Fruit fly (Drosophila melanogaster) whole organism, embryonic: ENCODE results near the gene ATPsyngamma.

ENCODE experiments used
- Adf1 ChIP-seq: fragments of 200-800 bp; sonication (Bioruptor generic); IDR thresholded peaks from 2 replicates; pipeline ENCODE4 v1.3.6; 2022; ENCODE audit warnings: missing biosample characterization, missing genetic modification characterization
- Antp ChIP-seq: fragments of 200-800 bp; sonication (Bioruptor generic); optimal IDR thresholded peaks from 3 replicates; lab custom pipeline; 2016; ENCODE audit warnings: missing biosample characterization, missing genetic modification characterization
- CG11085 ChIP-seq: fragments of 200-800 bp; sonication (Bioruptor generic); IDR thresholded peaks from 2 replicates; pipeline ENCODE4 v1.3.6; 2022; ENCODE audit warnings: missing biosample characterization, missing genetic modification characterization
- CG12104 ChIP-seq: fragments of 200-800 bp; sonication (Bioruptor generic); optimal IDR thresholded peaks from 3 replicates; lab custom pipeline; 2016; ENCODE audit warnings: missing biosample characterization, missing genetic modification characterization
- CG1233 ChIP-seq: fragments of 200-800 bp; sonication (Bioruptor generic); optimal IDR thresholded peaks from 4 replicates; lab custom pipeline; 2018; ENCODE audit warnings: missing biosample characterization, mild to moderate bottlenecking, missing genetic modification characterization
- CG12659 ChIP-seq: fragments of 200-800 bp; sonication (Bioruptor generic); optimal IDR thresholded peaks from 3 replicates; lab custom pipeline; 2017; ENCODE audit warnings: mild to moderate bottlenecking, missing biosample characterization, missing genetic modification reagents, missing genetic modification characterization
- CG13775 ChIP-seq: fragments of 200-800 bp; sonication (Bioruptor generic); optimal IDR thresholded peaks from 3 replicates; lab custom pipeline; 2017; ENCODE audit warnings: missing biosample characterization, mild to moderate bottlenecking, missing genetic modification characterization
- CG14441 ChIP-seq: fragments of 200-800 bp; sonication (Bioruptor generic); IDR thresholded peaks from 2 replicates; pipeline ENCODE4 v1.3.6; 2022; ENCODE audit warnings: missing biosample characterization, missing genetic modification characterization
- CG15269 ChIP-seq: fragments of 200-800 bp; sonication (Bioruptor generic); optimal IDR thresholded peaks from 2 replicates; lab custom pipeline; 2018; ENCODE audit warnings: missing biosample characterization, mild to moderate bottlenecking, missing genetic modification characterization, moderate library complexity
- CG1603 ChIP-seq: fragments of 200-800 bp; sonication (Bioruptor generic); optimal IDR thresholded peaks from 2 replicates; lab custom pipeline; 2019; ENCODE audit warnings: missing biosample characterization, mild to moderate bottlenecking, missing genetic modification characterization, moderate library complexity
- CG16813 ChIP-seq: fragments of 200-800 bp; sonication (Bioruptor generic); IDR thresholded peaks from 3 replicates; pipeline ENCODE4 v1.3.6; 2022; ENCODE audit warnings: missing biosample characterization, missing genetic modification characterization; ENCODE audit not compliant: partially characterized antibody
- CG17186 ChIP-seq: fragments of 200-800 bp; sonication (Bioruptor generic); optimal IDR thresholded peaks from 3 replicates; lab custom pipeline; 2017; ENCODE audit warnings: missing biosample characterization, missing genetic modification reagents, missing genetic modification characterization
- CG1792 ChIP-seq: fragments of 200-800 bp; sonication (Bioruptor generic); optimal IDR thresholded peaks from 2 replicates; lab custom pipeline; 2016; ENCODE audit warnings: missing biosample characterization, missing genetic modification characterization
- CG2199 ChIP-seq: fragments of 200-800 bp; sonication (Bioruptor generic); IDR thresholded peaks from 3 replicates; pipeline ENCODE4 v1.3.6; 2022; ENCODE audit warnings: missing biosample characterization, missing genetic modification characterization
- CG31441 ChIP-seq: fragments of 200-800 bp; sonication (Bioruptor generic); IDR thresholded peaks from 2 replicates; pipeline ENCODE4 v1.3.6; 2022; ENCODE audit warnings: missing biosample characterization, missing genetic modification characterization
- CG33557 ChIP-seq: fragments of 200-800 bp; sonication (Bioruptor generic); optimal IDR thresholded peaks from 2 replicates; lab custom pipeline; 2019; ENCODE audit warnings: missing biosample characterization, mild to moderate bottlenecking, missing genetic modification characterization, moderate library complexity
- CG8290 ChIP-seq, 3 experiments: fragments of 200-800 bp; sonication (Bioruptor generic); optimal IDR thresholded peaks; 2 replicates each; lab custom pipeline; 2016 to 2019; ENCODE audit warnings: missing biosample characterization in 3 of 3, missing genetic modification characterization in 3 of 3, mild to moderate bottlenecking in 2 of 3, moderate library complexity in 1 of 3
- CG8359 ChIP-seq: fragments of 200-800 bp; sonication (Bioruptor generic); optimal IDR thresholded peaks from 2 replicates; lab custom pipeline; 2017; ENCODE audit warnings: missing biosample characterization, mild to moderate bottlenecking, missing genetic modification characterization, borderline replicate concordance
- Dbx ChIP-seq: fragments of 200-800 bp; sonication (Bioruptor generic); IDR thresholded peaks from 3 replicates; pipeline ENCODE4 v1.3.6; 2022; ENCODE audit warnings: missing biosample characterization, missing genetic modification characterization
- Gsc ChIP-seq: fragments of 200-800 bp; sonication (Bioruptor generic); IDR thresholded peaks from 2 replicates; pipeline ENCODE4 v1.3.6; 2022; ENCODE audit warnings: missing biosample characterization, missing genetic modification characterization
- HLH3B ChIP-seq: fragments of 200-800 bp; sonication (Bioruptor generic); IDR thresholded peaks from 2 replicates; pipeline ENCODE4 v1.3.6; 2022; ENCODE audit warnings: missing biosample characterization, missing genetic modification characterization
- Hand ChIP-seq: fragments of 200-800 bp; sonication (Bioruptor generic); optimal IDR thresholded peaks from 2 replicates; lab custom pipeline; 2017; ENCODE audit warnings: mild to moderate bottlenecking, missing biosample characterization, missing genetic modification reagents, missing genetic modification characterization
- Hr39 ChIP-seq: fragments of >200 bp; optimal IDR thresholded peaks from 2 replicates; lab custom pipeline; 2017
- Mes4 ChIP-seq: fragments of 200-800 bp; sonication (Bioruptor generic); optimal IDR thresholded peaks from 2 replicates; lab custom pipeline; 2016; ENCODE audit warnings: missing biosample characterization, missing genetic modification characterization
- Nf-YA ChIP-seq: fragments of 200-800 bp; sonication (Bioruptor generic); IDR thresholded peaks from 2 replicates; pipeline ENCODE4 v1.3.6; 2022; ENCODE audit warnings: missing biosample characterization, missing genetic modification characterization
- Nf-YC ChIP-seq: fragments of 200-800 bp; optimal IDR thresholded peaks from 3 replicates; lab custom pipeline; 2019; ENCODE audit warnings: missing biosample characterization, mild to moderate bottlenecking, missing genetic modification characterization, moderate library complexity
- NfI ChIP-seq: fragments of 200-800 bp; sonication (Bioruptor generic); optimal IDR thresholded peaks from 3 replicates; lab custom pipeline; 2018; ENCODE audit warnings: missing biosample characterization, mild to moderate bottlenecking, missing genetic modification characterization, moderate library complexity
- Oaz ChIP-seq: fragments of 200-800 bp; sonication (Bioruptor generic); IDR thresholded peaks from 2 replicates; pipeline ENCODE4 v1.3.6; 2022; ENCODE audit warnings: missing biosample characterization, missing genetic modification characterization
- TFAM ChIP-seq: fragments of 200-800 bp; sonication (Bioruptor generic); optimal IDR thresholded peaks from 2 replicates; lab custom pipeline; 2017; ENCODE audit warnings: missing biosample characterization, missing genetic modification characterization, inconsistent platforms
- amos ChIP-seq: fragments of 200-800 bp; sonication (Bioruptor generic); IDR thresholded peaks from 2 replicates; pipeline ENCODE4 v1.3.6; 2022; ENCODE audit warnings: missing biosample characterization, missing genetic modification characterization; ENCODE audit not compliant: partially characterized antibody
- ash1 ChIP-seq: fragments of 200-800 bp; sonication (Bioruptor generic); optimal IDR thresholded peaks from 2 replicates; lab custom pipeline; 2018; ENCODE audit warnings: missing biosample characterization, mild to moderate bottlenecking, missing genetic modification characterization
- bbx ChIP-seq: fragments of 200-800 bp; sonication (Bioruptor generic); IDR thresholded peaks from 2 replicates; pipeline ENCODE4 v1.3.6; 2022; ENCODE audit warnings: missing biosample characterization, missing genetic modification characterization; ENCODE audit not compliant: partially characterized antibody
- chinmo ChIP-seq: fragments of 200-800 bp; sonication (Bioruptor generic); IDR thresholded peaks from 4 replicates; pipeline ENCODE4 v1.3.6; 2022; ENCODE audit warnings: missing biosample characterization, missing genetic modification characterization; ENCODE audit not compliant: partially characterized antibody
- crol ChIP-seq: fragments of 200-800 bp; sonication (Bioruptor generic); IDR thresholded peaks from 2 replicates; pipeline ENCODE4 v1.3.6; 2022; ENCODE audit warnings: missing biosample characterization, missing genetic modification characterization
- dati ChIP-seq: fragments of 200-800 bp; sonication (Bioruptor generic); IDR thresholded peaks from 2 replicates; pipeline ENCODE4 v1.3.6; 2022; ENCODE audit warnings: missing biosample characterization, missing genetic modification characterization
- emc ChIP-seq: fragments of 200-800 bp; sonication (Bioruptor generic); optimal IDR thresholded peaks from 2 replicates; lab custom pipeline; 2016; ENCODE audit warnings: missing biosample characterization, missing genetic modification characterization
- fd102C ChIP-seq: fragments of 200-800 bp; sonication (Bioruptor generic); optimal IDR thresholded peaks from 2 replicates; lab custom pipeline; 2018; ENCODE audit warnings: missing biosample characterization, mild to moderate bottlenecking, missing genetic modification characterization, moderate library complexity
- gfzf ChIP-seq: fragments of 200-800 bp; sonication (Bioruptor generic); optimal IDR thresholded peaks from 2 replicates; lab custom pipeline; 2016; ENCODE audit warnings: missing biosample characterization, mild to moderate bottlenecking, missing genetic modification characterization, moderate library complexity
- inv ChIP-seq: fragments of 200-800 bp; sonication (Bioruptor generic); IDR thresholded peaks from 2 replicates; pipeline ENCODE4 v1.3.6; 2022; ENCODE audit warnings: missing biosample characterization, missing genetic modification characterization; ENCODE audit not compliant: partially characterized antibody
- kay ChIP-seq: fragments of 200-800 bp; sonication (Bioruptor generic); optimal IDR thresholded peaks from 2 replicates; lab custom pipeline; 2016; ENCODE audit warnings: missing biosample characterization, missing genetic modification characterization
- ken ChIP-seq: fragments of 200-800 bp; sonication (Bioruptor generic); IDR thresholded peaks from 3 replicates; pipeline ENCODE4 v1.3.6; 2022; ENCODE audit warnings: missing biosample characterization, missing genetic modification characterization
- lmd ChIP-seq: fragments of 200-800 bp; sonication (Bioruptor generic); IDR thresholded peaks from 2 replicates; pipeline ENCODE4 v1.3.6; 2022; ENCODE audit warnings: missing biosample characterization, missing genetic modification characterization
- p53 ChIP-seq: fragments of 200-800 bp; sonication (Bioruptor generic); optimal IDR thresholded peaks from 2 replicates; lab custom pipeline; 2016; ENCODE audit warnings: missing biosample characterization, missing genetic modification characterization
- phol ChIP-seq: fragments of 200-800 bp; sonication (Bioruptor generic); optimal IDR thresholded peaks from 3 replicates; lab custom pipeline; 2018; ENCODE audit warnings: missing biosample characterization, mild to moderate bottlenecking, missing genetic modification characterization, moderate library complexity
- pros ChIP-seq: fragments of 200-800 bp; sonication (Bioruptor generic); optimal IDR thresholded peaks from 3 replicates; lab custom pipeline; 2019; ENCODE audit warnings: missing biosample characterization, mild to moderate bottlenecking, missing genetic modification characterization, moderate library complexity
- shn ChIP-seq: fragments of 200-800 bp; sonication (Bioruptor generic); optimal IDR thresholded peaks from 3 replicates; lab custom pipeline; 2016; ENCODE audit warnings: missing biosample characterization, missing genetic modification characterization
- tgo ChIP-seq: fragments of 200-800 bp; sonication (Bioruptor generic); IDR thresholded peaks from 3 replicates; pipeline ENCODE4 v1.3.6; 2022; ENCODE audit warnings: missing biosample characterization, missing genetic modification characterization
- trem ChIP-seq: fragments of 200-800 bp; optimal IDR thresholded peaks from 3 replicates; lab custom pipeline; 2019; ENCODE audit warnings: missing biosample characterization, mild to moderate bottlenecking, missing genetic modification characterization, moderate library complexity
- tup ChIP-seq: fragments of 200-800 bp; sonication (Bioruptor generic); optimal IDR thresholded peaks from 2 replicates; lab custom pipeline; 2016; ENCODE audit warnings: missing biosample characterization, mild to moderate bottlenecking, missing genetic modification characterization, moderate library complexity

The ATPsyngamma gene

dm6 chr3R:29778139-29778984 is 29.4 kb upstream of the ATPsyngamma start (continued):
- no peak for TF ChIP-seq phol (tag; lab: Kevin White, UChicago)
- TF ChIP-seq NfI (GFP tag; lab: Kevin White, UChicago), result no peak
- TF ChIP-seq inv, result peak; percentile 16; the same call in 1 of the 2 replicates
- TF ChIP-seq trem (tag; lab: Kevin White, UChicago), result no peak
- TF ChIP-seq kay (GFP tag; lab: Kevin White, UChicago), result peak; percentile 96
- TF ChIP-seq lmd (GFP tag; lab: Robert Waterston, UW), result no peak
- TF ChIP-seq Nf-YA (GFP tag; lab: Robert Waterston, UW), result no peak
- no peak for TF ChIP-seq CG8359 (GFP tag; lab: Kevin White, UChicago)
- TF ChIP-seq HLH3B (GFP tag; lab: Robert Waterston, UW), result no peak
- TF ChIP-seq Dbx, result no peak
- TF ChIP-seq CG11085 (GFP tag; lab: Robert Waterston, UW), result no peak
- no peak for TF ChIP-seq Antp
- TF ChIP-seq Gsc (GFP tag; lab: Robert Waterston, UW), result no peak
- peak; percentile 60; the same call in 1 of the 2 replicates for TF ChIP-seq bbx (GFP tag; lab: Robert Waterston, UW)
- no peak for TF ChIP-seq fd102C
- TF ChIP-seq gfzf (GFP tag; lab: Kevin White, UChicago), result no peak
- no peak for TF ChIP-seq shn
- TF ChIP-seq CG13775, result no peak
- TF ChIP-seq CG33557 (GFP tag; lab: Kevin White, UChicago), result no peak
- no peak for TF ChIP-seq ken
- no peak for TF ChIP-seq CG12659 (GFP tag; lab: Kevin White, UChicago)
- no peak for TF ChIP-seq Hr39 (lab: Kevin White, UChicago)
- TF ChIP-seq CG8290 (GFP tag; optimal IDR thresholded peaks at IDR 0.05; lab: Kevin White, UChicago), result no peak
- TF ChIP-seq CG8290 (tag; optimal IDR thresholded peaks at IDR 0.05; lab: Kevin White, UChicago), result peak in 1 of 2 experiments; percentile 35
- TF ChIP-seq CG1603 (tag; lab: Kevin White, UChicago), result no peak
- TF ChIP-seq CG2199 (GFP tag; lab: Robert Waterston, UW), result no peak
- no peak for TF ChIP-seq CG31441 (GFP tag; lab: Robert Waterston, UW)
- no peak for TF ChIP-seq tgo
- no peak for TF ChIP-seq CG1792
- no peak for TF ChIP-seq Oaz (GFP tag; lab: Robert Waterston, UW)
- no peak for TF ChIP-seq CG17186
- TF ChIP-seq chinmo, result peak; percentile 95; the same call in 3 of the 4 replicates
- TF ChIP-seq crol (GFP tag; lab: Robert Waterston, UW), result peak; percentile 52; the same call in 1 of the 2 replicates
- TF ChIP-seq amos, result peak; percentile 34; the same call in 1 of the 2 replicates
- TF ChIP-seq Mes4 (GFP tag; lab: Kevin White, UChicago), result no peak
- TF ChIP-seq CG16813, result no peak
- TF ChIP-seq emc, result no peak
- no peak for TF ChIP-seq CG15269
- no peak for TF ChIP-seq dati (GFP tag; lab: Robert Waterston, UW)
- no peak for TF ChIP-seq CG1233
- no peak for TF ChIP-seq Adf1 (GFP tag; lab: Robert Waterston, UW)
- TF ChIP-seq Nf-YC (tag; lab: Kevin White, UChicago), result peak; percentile 5
- no peak for TF ChIP-seq ash1
- no peak for TF ChIP-seq p53
- TF ChIP-seq CG12104 (GFP tag; lab: Kevin White, UChicago), result no peak
- no peak for TF ChIP-seq pros (GFP tag; lab: Kevin White, UChicago)
- TF ChIP-seq Hand, result no peak
- TF ChIP-seq tup, result no peak
- TF ChIP-seq CG14441 (GFP tag; lab: Robert Waterston, UW), result no peak; the same call in 1 of the 2 replicates
- TF ChIP-seq TFAM (GFP tag; lab: Kevin White, UChicago), result no peak
